Fruit fly (Drosophila melanogaster): ENCODE measurements around the gene CG14377.
A peak's percentile ranks its signal among the peaks of the same experiment; 100 is the strongest.

The CG14377 gene

dm6 chr3R:13428341-13429040, 30.9 kb downstream of the CG14377 start (continued):
- TF ChIP-seq CG12236 (GFP tag; optimal IDR thresholded peaks at IDR 0.05) (peak; percentile 2), CG14710 (tag; optimal IDR thresholded peaks at IDR 0.05) (peak; percentile 69), Dll (GFP tag; IDR thresholded peaks at IDR 0.05; ENCODE audit: partially characterized antibody) (no peak), kah (GFP tag; optimal IDR thresholded peaks at IDR 0.05) (peak; percentile 47), pnt (GFP tag; optimal IDR thresholded peaks at IDR 0.05) (peak; percentile 42), vnd (GFP tag; IDR thresholded peaks at IDR 0.05; ENCODE audit: partially characterized antibody) (no peak), Eip74EF (GFP tag; optimal IDR thresholded peaks at IDR 0.05) (peak in 1 of 2 experiments; percentile 26), CG6254 (GFP tag; optimal IDR thresholded peaks at IDR 0.05) (peak; percentile 72), Dip3 (GFP tag; optimal IDR thresholded peaks at IDR 0.05) (peak; percentile 30), chn (GFP tag; optimal IDR thresholded peaks at IDR 0.05) (peak; percentile 29), CG10274 (GFP tag; optimal IDR thresholded peaks at IDR 0.05) (no peak), Dbx (GFP tag; IDR thresholded peaks at IDR 0.05) (peak; percentile 43; the same call in 1 of the 3 replicates), repo (GFP tag; optimal IDR thresholded peaks at IDR 0.05) (no peak), CG2712 (tag; optimal IDR thresholded peaks at IDR 0.05) (peak; percentile 79), mam (GFP tag; optimal IDR thresholded peaks at IDR 0.05) (peak; percentile 42), CG10209 (GFP tag; optimal IDR thresholded peaks at IDR 0.05) (peak; percentile 51), CG6175 (GFP tag; IDR thresholded peaks at IDR 0.05) (no peak), nmo (GFP tag; optimal IDR thresholded peaks at IDR 0.05) (peak; percentile 76), lbe (GFP tag; optimal IDR thresholded peaks at IDR 0.05) (no peak), gfzf (GFP tag; optimal IDR thresholded peaks at IDR 0.05) (no peak), wor (GFP tag; IDR thresholded peaks at IDR 0.05) (0 out of 2 replicates have a peak, but pooled peaks have one; percentile 28), sim (GFP tag; IDR thresholded peaks at IDR 0.05) (no peak), stwl (tag; optimal IDR thresholded peaks at IDR 0.05) (no peak), ewg (GFP tag; optimal IDR thresholded peaks at IDR 0.05) (peak; percentile 53), CG17186 (GFP tag; optimal IDR thresholded peaks at IDR 0.05) (no peak), Bdp1 (GFP tag; optimal IDR thresholded peaks at IDR 0.05) (peak; percentile 26), CG11560 (tag; IDR thresholded peaks at IDR 0.05) (no peak), Hr3 (GFP tag; optimal IDR thresholded peaks at IDR 0.05) (peak; percentile 60), CG3407 (GFP tag; optimal IDR thresholded peaks at IDR 0.05) (peak; percentile 29), CG14441 (GFP tag; IDR thresholded peaks at IDR 0.05) (peak; percentile 74), Awh (GFP tag; IDR thresholded peaks at IDR 0.05) (0 out of 2 replicates have a peak, but pooled peaks have one; percentile 33), zfh1 (GFP tag; IDR thresholded peaks at IDR 0.05) (peak; percentile 81), br (optimal IDR thresholded peaks at IDR 0.05) (no peak), CG17802 (tag; optimal IDR thresholded peaks at IDR 0.05) (peak; percentile 18), Sox100B (GFP tag; optimal IDR thresholded peaks at IDR 0.05) (peak; percentile 46), Nf-YA (GFP tag; IDR thresholded peaks at IDR 0.05) (peak; percentile 46; the same call in 1 of the 2 replicates), her (GFP tag; optimal IDR thresholded peaks at IDR 0.05) (no peak), CG12659 (GFP tag; optimal IDR thresholded peaks at IDR 0.05) (peak; percentile 51), MBD-R2 (GFP tag; IDR thresholded peaks at IDR 0.05) (peak; percentile 26; the same call in 1 of the 2 replicates), CG18262 (tag; optimal IDR thresholded peaks at IDR 0.05) (peak; percentile 78), NK7.1 (GFP tag; optimal IDR thresholded peaks at IDR 0.05) (no peak), lab (GFP tag; optimal IDR thresholded peaks at IDR 0.05) (peak; percentile 73), CG17385 (GFP tag; optimal IDR thresholded peaks at IDR 0.05) (peak; percentile 58), trem (tag; optimal IDR thresholded peaks at IDR 0.05) (peak; percentile 70), CG12744 (GFP tag; optimal IDR thresholded peaks at IDR 0.05) (peak; percentile 26), CG1529 (GFP tag; optimal IDR thresholded peaks at IDR 0.05) (peak; percentile 38), cwo (GFP tag; optimal IDR thresholded peaks at IDR 0.05) (peak; percentile 42), row (GFP tag; IDR thresholded peaks at IDR 0.05) (peak; percentile 85), chm (GFP tag; IDR thresholded peaks at IDR 0.05) (no peak)
